Fruit fly (Drosophila melanogaster) whole organism, embryonic: Measurements from ENCODE around the gene PolD2.

ENCODE experiments used
- BEAF-32 ChIP-seq: fragments of 200-800 bp; sonication (Bioruptor generic); optimal IDR thresholded peaks from 3 replicates; lab custom pipeline; 2017; ENCODE audit warnings: missing biosample characterization, missing genetic modification characterization, mild to moderate bottlenecking, moderate library complexity, missing genetic modification reagents
- Bgb ChIP-seq: fragments of 200-800 bp; sonication (Bioruptor generic); IDR thresholded peaks from 2 replicates; pipeline ENCODE4 v1.3.6; 2022; ENCODE audit warnings: missing biosample characterization, missing genetic modification characterization; ENCODE audit not compliant: partially characterized antibody
- CG10267 ChIP-seq: fragments of 200-800 bp; sonication (Bioruptor generic); optimal IDR thresholded peaks from 2 replicates; lab custom pipeline; 2018; ENCODE audit warnings: missing biosample characterization, mild to moderate bottlenecking, missing genetic modification characterization, moderate library complexity
- CG10543 ChIP-seq: fragments of 200-800 bp; sonication (Bioruptor generic); optimal IDR thresholded peaks from 3 replicates; lab custom pipeline; 2017; ENCODE audit warnings: missing biosample characterization, mild to moderate bottlenecking, missing genetic modification characterization, moderate library complexity
- CG11247 ChIP-seq: fragments of 200-800 bp; sonication (Bioruptor generic); IDR thresholded peaks from 2 replicates; pipeline ENCODE4 v1.3.6; 2022; ENCODE audit warnings: missing biosample characterization, missing genetic modification characterization
- CG12071 ChIP-seq: fragments of 200-800 bp; sonication (Bioruptor generic); optimal IDR thresholded peaks from 3 replicates; lab custom pipeline; 2018; ENCODE audit warnings: missing biosample characterization, mild to moderate bottlenecking, missing genetic modification characterization
- CG15011 ChIP-seq: fragments of 200-800 bp; sonication (Bioruptor generic); optimal IDR thresholded peaks from 3 replicates; lab custom pipeline; 2018; ENCODE audit warnings: missing biosample characterization, mild to moderate bottlenecking, missing genetic modification characterization
- CG1602 ChIP-seq: fragments of 200-800 bp; sonication (Bioruptor generic); optimal IDR thresholded peaks from 3 replicates; lab custom pipeline; 2016; ENCODE audit warnings: missing biosample characterization, missing genetic modification characterization
- CG17186 ChIP-seq: fragments of 200-800 bp; sonication (Bioruptor generic); optimal IDR thresholded peaks from 3 replicates; lab custom pipeline; 2017; ENCODE audit warnings: missing biosample characterization, missing genetic modification reagents, missing genetic modification characterization
- CG18476 ChIP-seq: fragments of 200-800 bp; sonication (Bioruptor generic); optimal IDR thresholded peaks from 2 replicates; lab custom pipeline; 2016; ENCODE audit warnings: missing biosample characterization, mild to moderate bottlenecking, missing genetic modification characterization
- CG18619 ChIP-seq: fragments of 200-800 bp; sonication (Bioruptor generic); optimal IDR thresholded peaks from 3 replicates; lab custom pipeline; 2017; ENCODE audit warnings: missing biosample characterization, mild to moderate bottlenecking, missing genetic modification characterization
- CG18764 ChIP-seq: fragments of 200-800 bp; sonication (Bioruptor generic); optimal IDR thresholded peaks from 3 replicates; lab custom pipeline; 2016; ENCODE audit warnings: missing biosample characterization, missing genetic modification characterization
- CG2116 ChIP-seq: fragments of 200-800 bp; sonication (Bioruptor generic); optimal IDR thresholded peaks from 3 replicates; lab custom pipeline; 2018; ENCODE audit warnings: missing biosample characterization, mild to moderate bottlenecking, missing genetic modification characterization
- CG33557 ChIP-seq: fragments of 200-800 bp; sonication (Bioruptor generic); optimal IDR thresholded peaks from 2 replicates; lab custom pipeline; 2019; ENCODE audit warnings: missing biosample characterization, mild to moderate bottlenecking, missing genetic modification characterization, moderate library complexity
- CG34376 ChIP-seq: fragments of 200-800 bp; sonication (Bioruptor generic); optimal IDR thresholded peaks from 2 replicates; lab custom pipeline; 2018; ENCODE audit warnings: missing biosample characterization, mild to moderate bottlenecking, missing genetic modification characterization
- CG4404 ChIP-seq: fragments of 200-800 bp; sonication (Bioruptor generic); IDR thresholded peaks from 2 replicates; pipeline ENCODE4 v1.3.6; 2022; ENCODE audit warnings: missing biosample characterization, missing genetic modification characterization
- CG6272 ChIP-seq: fragments of 200-800 bp; sonication (Bioruptor generic); IDR thresholded peaks from 2 replicates; pipeline ENCODE4 v1.3.6; 2022; ENCODE audit warnings: missing biosample characterization, missing genetic modification characterization
- Deaf1 ChIP-seq: fragments of 200-800 bp; optimal IDR thresholded peaks from 3 replicates; lab custom pipeline; 2019; ENCODE audit warnings: missing biosample characterization, mild to moderate bottlenecking, missing genetic modification characterization, moderate library complexity
- ERR ChIP-seq: fragments of 200-800 bp; sonication (Bioruptor generic); optimal IDR thresholded peaks from 2 replicates; lab custom pipeline; 2016; ENCODE audit warnings: missing biosample characterization, missing genetic modification characterization
- HLHmδ ChIP-seq: fragments of 200-800 bp; sonication (Bioruptor generic); optimal IDR thresholded peaks from 2 replicates; lab custom pipeline; 2018; ENCODE audit warnings: missing biosample characterization, mild to moderate bottlenecking, missing genetic modification characterization, moderate library complexity
- Max ChIP-seq: fragments of 200-800 bp; sonication (Bioruptor generic); optimal IDR thresholded peaks from 2 replicates; lab custom pipeline; 2016; ENCODE audit warnings: missing biosample characterization, mild to moderate bottlenecking, missing genetic modification characterization
- Med ChIP-seq: fragments of 200-800 bp; sonication (Bioruptor generic); peaks from one replicate; lab custom pipeline; 2016; ENCODE audit warnings: missing biosample characterization, missing genetic modification characterization, mild to moderate bottlenecking, inconsistent platforms, moderate library complexity
- Myb ChIP-seq: fragments of 200-800 bp; sonication (Bioruptor generic); optimal IDR thresholded peaks from 2 replicates; lab custom pipeline; 2016; ENCODE audit warnings: missing biosample characterization, missing genetic modification characterization
- NfI ChIP-seq: fragments of 200-800 bp; sonication (Bioruptor generic); optimal IDR thresholded peaks from 3 replicates; lab custom pipeline; 2018; ENCODE audit warnings: missing biosample characterization, mild to moderate bottlenecking, missing genetic modification characterization, moderate library complexity
- Opbp ChIP-seq: fragments of 200-800 bp; sonication (Bioruptor generic); IDR thresholded peaks from 3 replicates; pipeline ENCODE4 v1.3.6; 2022; ENCODE audit warnings: missing biosample characterization, missing genetic modification characterization; ENCODE audit not compliant: partially characterized antibody
- Scr ChIP-seq: fragments of 200-800 bp; sonication (Bioruptor generic); IDR thresholded peaks from 2 replicates; pipeline ENCODE4 v1.3.6; 2022; ENCODE audit warnings: missing biosample characterization, missing genetic modification characterization; ENCODE audit not compliant: partially characterized antibody
- Ssrp ChIP-seq: fragments of 200-800 bp; sonication (Bioruptor generic); optimal IDR thresholded peaks from 2 replicates; lab custom pipeline; 2018; ENCODE audit warnings: missing biosample characterization, mild to moderate bottlenecking, missing genetic modification characterization, moderate library complexity
- Xbp1 ChIP-seq: fragments of 200-800 bp; sonication (Bioruptor generic); optimal IDR thresholded peaks from 3 replicates; lab custom pipeline; 2016; ENCODE audit warnings: missing biosample characterization, mild to moderate bottlenecking, missing genetic modification characterization
- amos ChIP-seq: fragments of 200-800 bp; sonication (Bioruptor generic); IDR thresholded peaks from 2 replicates; pipeline ENCODE4 v1.3.6; 2022; ENCODE audit warnings: missing biosample characterization, missing genetic modification characterization; ENCODE audit not compliant: partially characterized antibody
- bab2 ChIP-seq: fragments of 200-800 bp; sonication (Bioruptor generic); optimal IDR thresholded peaks from 2 replicates; lab custom pipeline; 2016; ENCODE audit warnings: missing biosample characterization, missing genetic modification characterization
- bigmax ChIP-seq: fragments of 200-800 bp; sonication (Bioruptor generic); optimal IDR thresholded peaks from 2 replicates; lab custom pipeline; 2018; ENCODE audit warnings: missing biosample characterization, mild to moderate bottlenecking, missing genetic modification characterization
- crc ChIP-seq: fragments of 200-800 bp; sonication (Bioruptor generic); optimal IDR thresholded peaks from 2 replicates; lab custom pipeline; 2016; ENCODE audit warnings: missing biosample characterization, missing genetic modification characterization
- fru ChIP-seq: fragments of >200 bp; optimal IDR thresholded peaks from 2 replicates; lab custom pipeline; 2017
- fu2 ChIP-seq: fragments of 200-800 bp; sonication (Bioruptor generic); optimal IDR thresholded peaks from 2 replicates; lab custom pipeline; 2016; ENCODE audit warnings: missing biosample characterization, missing genetic modification characterization
- gfzf ChIP-seq: fragments of 200-800 bp; sonication (Bioruptor generic); optimal IDR thresholded peaks from 2 replicates; lab custom pipeline; 2016; ENCODE audit warnings: missing biosample characterization, mild to moderate bottlenecking, missing genetic modification characterization, moderate library complexity
- gsb ChIP-seq: fragments of 200-800 bp; sonication (Bioruptor generic); IDR thresholded peaks from 2 replicates; pipeline ENCODE4 v1.3.6; 2022; ENCODE audit warnings: missing biosample characterization, missing genetic modification characterization
- kah ChIP-seq: fragments of 200-800 bp; sonication (Bioruptor generic); optimal IDR thresholded peaks from 2 replicates; lab custom pipeline; 2018; ENCODE audit warnings: missing biosample characterization, mild to moderate bottlenecking, missing genetic modification characterization
- lmd ChIP-seq: fragments of 200-800 bp; sonication (Bioruptor generic); IDR thresholded peaks from 2 replicates; pipeline ENCODE4 v1.3.6; 2022; ENCODE audit warnings: missing biosample characterization, missing genetic modification characterization
- pros ChIP-seq: fragments of 200-800 bp; sonication (Bioruptor generic); optimal IDR thresholded peaks from 3 replicates; lab custom pipeline; 2019; ENCODE audit warnings: missing biosample characterization, mild to moderate bottlenecking, missing genetic modification characterization, moderate library complexity
- row ChIP-seq: fragments of 200-800 bp; sonication (Bioruptor generic); IDR thresholded peaks from 3 replicates; pipeline ENCODE4 v1.3.6; 2022; ENCODE audit warnings: missing biosample characterization, missing genetic modification characterization
- sens ChIP-seq: fragments of 200-800 bp; sonication (Bioruptor generic); peaks from one replicate; lab custom pipeline; 2016; ENCODE audit warnings: missing biosample characterization, missing genetic modification characterization
- slou ChIP-seq: fragments of 200-800 bp; sonication (Bioruptor generic); optimal IDR thresholded peaks from 3 replicates; lab custom pipeline; 2016; ENCODE audit warnings: missing biosample characterization, missing genetic modification characterization
- slp2 ChIP-seq: fragments of 200-800 bp; sonication (Bioruptor generic); optimal IDR thresholded peaks from 2 replicates; lab custom pipeline; 2016; ENCODE audit warnings: missing biosample characterization, missing genetic modification characterization
- stwl ChIP-seq: fragments of 200-800 bp; sonication (Bioruptor generic); optimal IDR thresholded peaks from 3 replicates; lab custom pipeline; 2018; ENCODE audit warnings: missing biosample characterization, mild to moderate bottlenecking, missing genetic modification characterization, moderate library complexity
- tna ChIP-seq: fragments of 200-800 bp; sonication (Bioruptor generic); IDR thresholded peaks from 2 replicates; pipeline ENCODE4 v1.3.6; 2022; ENCODE audit warnings: missing biosample characterization, missing genetic modification characterization; ENCODE audit not compliant: partially characterized antibody
- vvl ChIP-seq: fragments of 200-800 bp; sonication (Bioruptor generic); IDR thresholded peaks from 2 replicates; pipeline ENCODE4 v1.3.6; 2022; ENCODE audit warnings: missing biosample characterization, missing genetic modification characterization
- wor ChIP-seq: fragments of 200-800 bp; sonication (Bioruptor generic); IDR thresholded peaks from 2 replicates; pipeline ENCODE4 v1.3.6; 2022; ENCODE audit warnings: missing biosample characterization, missing genetic modification characterization
- z ChIP-seq: fragments of 200-800 bp; sonication (Bioruptor generic); IDR thresholded peaks from 3 replicates; pipeline ENCODE4 v1.3.6; 2022; ENCODE audit warnings: missing biosample characterization, missing genetic modification characterization

PolD2 gene

DNA sequence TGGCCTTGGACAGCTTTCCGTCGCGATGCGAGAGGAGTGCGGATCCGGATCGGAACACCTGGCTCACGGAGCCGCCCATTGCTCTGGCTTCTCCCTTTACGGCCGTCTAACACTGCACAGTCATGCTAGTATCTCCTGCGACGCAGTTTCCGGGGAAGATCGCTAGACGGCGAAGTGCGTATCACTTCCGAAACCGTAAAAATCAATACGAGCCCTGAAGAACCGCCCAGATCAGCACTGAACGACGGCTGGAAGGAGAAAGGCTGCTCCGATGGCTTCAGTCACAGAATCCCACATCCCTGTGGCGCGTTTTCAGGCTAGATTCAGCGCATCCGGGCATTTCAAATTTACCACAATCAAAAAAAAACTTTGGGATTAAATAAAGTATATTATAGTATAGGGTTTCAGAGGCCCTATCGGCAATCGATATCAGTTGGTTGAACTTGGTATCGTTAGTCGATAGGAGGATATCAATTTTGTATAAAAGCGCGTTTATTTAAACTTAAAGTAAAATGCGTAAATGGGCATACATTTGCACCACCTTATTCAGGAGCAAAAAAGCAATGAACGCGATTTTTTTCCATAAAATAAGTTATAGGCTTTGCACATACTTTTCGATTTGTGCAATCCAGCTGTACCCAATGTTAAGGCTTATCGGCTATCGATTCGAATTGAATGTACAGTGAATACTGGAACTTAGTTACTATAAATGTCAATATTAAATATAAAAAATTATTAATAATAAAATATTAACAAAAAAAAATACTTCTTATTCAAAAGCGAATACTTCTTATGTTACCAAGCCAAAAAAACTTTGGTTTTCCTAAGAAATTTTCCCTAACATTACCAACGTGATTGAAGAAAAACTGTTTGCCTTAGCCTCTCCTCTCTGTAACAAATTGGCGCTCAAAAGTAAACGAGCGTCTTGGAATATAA, at the start of gene PolD2, which contains the start of gene CG13933 (continued):
- no peak for TF ChIP-seq pros
- peak; percentile 98 for TF ChIP-seq NfI (GFP tag; lab: Kevin White, UChicago)
- TF ChIP-seq CG17186 = peak; percentile 55
- TF ChIP-seq CG6272 (GFP tag; lab: Robert Waterston, UW) = peak; percentile 92
- TF ChIP-seq Opbp (GFP tag; lab: Robert Waterston, UW) = peak; percentile 43
- peak; percentile 51 for TF ChIP-seq BEAF-32 (GFP tag; lab: Kevin White, UChicago)
- TF ChIP-seq CG18764 (GFP tag; lab: Kevin White, UChicago) = no peak
- peak; percentile 74 for TF ChIP-seq Max
- TF ChIP-seq amos (GFP tag; lab: Robert Waterston, UW) = peak; percentile 57; the same call in 1 of the 2 replicates
- peak; percentile 96 for TF ChIP-seq Med (GFP tag; lab: Kevin White, UChicago)
- TF ChIP-seq CG11247 (GFP tag; lab: Robert Waterston, UW) = peak; percentile 90
- peak; percentile 98 for TF ChIP-seq Ssrp (tag; lab: Kevin White, UChicago)
- TF ChIP-seq lmd (GFP tag; lab: Robert Waterston, UW) = peak; percentile 88
- no peak for TF ChIP-seq CG34376 (GFP tag; lab: Kevin White, UChicago)
- peak; percentile 91 for TF ChIP-seq bab2 (GFP tag; lab: Kevin White, UChicago)
- no peak for TF ChIP-seq bigmax (GFP tag; lab: Kevin White, UChicago)
- peak; percentile 94 for TF ChIP-seq sens
- no peak for TF ChIP-seq z (GFP tag; lab: Robert Waterston, UW)
- peak; percentile 95 for TF ChIP-seq vvl (GFP tag; lab: Robert Waterston, UW)
- peak; percentile 72 for TF ChIP-seq fu2 (GFP tag; lab: Kevin White, UChicago)
- no peak for TF ChIP-seq gfzf (GFP tag; lab: Kevin White, UChicago)
- TF ChIP-seq Xbp1 (GFP tag; lab: Kevin White, UChicago) = peak; percentile 98
- TF ChIP-seq HLHmδ (GFP tag; lab: Kevin White, UChicago) = no peak
- TF ChIP-seq kah = peak; percentile 43
- TF ChIP-seq CG10267 (tag; lab: Kevin White, UChicago) = peak; percentile 96
- peak; percentile 100 for TF ChIP-seq row (GFP tag; lab: Robert Waterston, UW)
- peak; percentile 97 for TF ChIP-seq CG18619 (GFP tag; lab: Kevin White, UChicago)
- TF ChIP-seq crc (GFP tag; lab: Kevin White, UChicago) = peak; percentile 25
- no peak for TF ChIP-seq stwl
- TF ChIP-seq slp2 (GFP tag; lab: Kevin White, UChicago) = peak; percentile 81
- TF ChIP-seq tna (GFP tag; lab: Robert Waterston, UW) = peak; percentile 90
- TF ChIP-seq ERR (GFP tag; lab: Kevin White, UChicago) = peak; percentile 81
- TF ChIP-seq CG2116 (GFP tag; lab: Kevin White, UChicago) = peak; percentile 83
- peak; percentile 92 for TF ChIP-seq CG4404 (GFP tag; lab: Robert Waterston, UW)
- TF ChIP-seq CG18476 (GFP tag; lab: Kevin White, UChicago) = peak; percentile 77
- TF ChIP-seq CG15011 (GFP tag; lab: Kevin White, UChicago) = no peak
- peak; percentile 83 for TF ChIP-seq Scr (GFP tag; lab: Robert Waterston, UW)
- TF ChIP-seq wor (GFP tag; lab: Robert Waterston, UW) = peak; percentile 98
- peak; percentile 98 for TF ChIP-seq CG1602 (GFP tag; lab: Kevin White, UChicago)
- peak; percentile 42 for TF ChIP-seq Myb (GFP tag; lab: Kevin White, UChicago)
- TF ChIP-seq CG33557 (GFP tag; lab: Kevin White, UChicago) = peak; percentile 98
- TF ChIP-seq CG12071 = no peak
- peak; percentile 84 for TF ChIP-seq slou (GFP tag; lab: Kevin White, UChicago)
- peak; percentile 64; the same call in 1 of the 2 replicates for TF ChIP-seq Bgb (GFP tag; lab: Robert Waterston, UW)
- TF ChIP-seq gsb = peak; percentile 96
- no peak for TF ChIP-seq fru (lab: Kevin White, UChicago)
- TF ChIP-seq Deaf1 (tag; lab: Kevin White, UChicago) = no peak
- peak; percentile 90 for TF ChIP-seq CG10543 (GFP tag; lab: Kevin White, UChicago)
